Fruit fly (Drosophila melanogaster): Measurements from ENCODE around the gene CG3764.
A peak's percentile ranks its signal among the peaks of the same experiment; 100 is the strongest.

CG3764 gene

DNA sequence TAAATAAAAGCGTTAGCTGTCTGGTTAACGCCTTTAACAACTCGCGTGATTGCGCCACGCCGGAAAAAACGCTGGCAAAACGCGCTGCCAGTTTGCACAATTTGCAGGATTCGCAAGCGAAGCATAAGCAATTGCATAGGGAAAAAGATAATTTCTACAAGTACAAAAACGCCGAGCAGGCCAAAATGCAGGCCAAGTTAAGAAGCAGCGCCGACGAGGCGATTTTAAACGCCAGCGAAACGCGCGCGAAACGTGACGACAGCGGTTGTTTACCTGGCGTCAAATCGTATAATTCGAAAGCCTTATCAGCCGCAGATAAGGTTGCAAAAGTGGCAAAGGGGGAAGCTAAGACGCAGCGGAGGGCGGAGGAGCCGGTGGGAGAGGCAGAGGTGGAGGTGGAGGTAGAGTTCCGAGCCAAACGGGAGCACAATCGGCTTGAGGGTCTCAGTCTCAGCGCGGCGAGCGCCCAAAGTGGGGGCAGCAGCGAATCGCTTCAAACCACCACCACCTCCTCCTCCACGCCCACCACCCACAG, 31.2 kb downstream of the CG3764 start:
- peak; percentile 61 for TF ChIP-seq noc (tag; optimal IDR thresholded peaks at IDR 0.05)

DNA sequence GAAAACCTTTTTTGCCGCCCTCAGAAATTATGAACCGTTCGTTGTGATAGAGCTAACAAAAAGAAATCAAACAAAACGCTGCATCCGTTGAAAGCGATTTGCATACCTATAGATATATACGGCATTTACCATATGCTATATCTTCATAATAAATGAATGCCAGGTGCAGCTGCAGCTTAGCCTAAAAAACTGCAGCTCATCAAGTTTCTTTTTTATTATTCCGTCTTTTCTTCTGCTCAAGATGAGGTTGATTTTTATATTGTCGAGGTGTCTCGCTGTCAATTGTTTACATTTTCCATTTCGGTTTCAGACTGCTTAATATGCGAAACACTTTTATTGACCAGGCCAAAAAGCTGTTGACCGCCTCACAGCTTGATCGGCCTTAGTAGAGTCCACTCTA, 34.0 kb downstream of the CG3764 start:
- TF ChIP-seq noc (tag; optimal IDR thresholded peaks at IDR 0.05) = no peak

DNA sequence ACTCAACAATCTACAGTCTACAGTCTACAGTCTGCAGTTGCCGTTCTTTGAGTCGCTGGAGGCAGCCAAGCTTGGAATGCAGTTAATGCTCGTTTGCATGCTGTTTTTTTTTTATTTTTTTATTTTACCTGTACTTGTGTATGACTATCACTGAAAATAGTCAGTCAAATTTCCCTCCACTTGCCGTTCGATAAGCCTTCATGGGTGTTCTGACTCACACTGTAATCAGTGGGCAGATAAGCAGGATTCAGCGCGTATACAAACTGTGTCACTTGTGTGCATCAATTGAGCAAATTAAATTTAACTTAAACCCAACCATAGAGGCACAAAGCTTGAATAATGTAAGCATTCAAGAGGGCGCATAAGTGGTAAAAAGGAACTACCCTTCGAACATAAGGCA, 35.1 kb downstream of the CG3764 start:
- no peak for TF ChIP-seq noc (tag; optimal IDR thresholded peaks at IDR 0.05)

DNA sequence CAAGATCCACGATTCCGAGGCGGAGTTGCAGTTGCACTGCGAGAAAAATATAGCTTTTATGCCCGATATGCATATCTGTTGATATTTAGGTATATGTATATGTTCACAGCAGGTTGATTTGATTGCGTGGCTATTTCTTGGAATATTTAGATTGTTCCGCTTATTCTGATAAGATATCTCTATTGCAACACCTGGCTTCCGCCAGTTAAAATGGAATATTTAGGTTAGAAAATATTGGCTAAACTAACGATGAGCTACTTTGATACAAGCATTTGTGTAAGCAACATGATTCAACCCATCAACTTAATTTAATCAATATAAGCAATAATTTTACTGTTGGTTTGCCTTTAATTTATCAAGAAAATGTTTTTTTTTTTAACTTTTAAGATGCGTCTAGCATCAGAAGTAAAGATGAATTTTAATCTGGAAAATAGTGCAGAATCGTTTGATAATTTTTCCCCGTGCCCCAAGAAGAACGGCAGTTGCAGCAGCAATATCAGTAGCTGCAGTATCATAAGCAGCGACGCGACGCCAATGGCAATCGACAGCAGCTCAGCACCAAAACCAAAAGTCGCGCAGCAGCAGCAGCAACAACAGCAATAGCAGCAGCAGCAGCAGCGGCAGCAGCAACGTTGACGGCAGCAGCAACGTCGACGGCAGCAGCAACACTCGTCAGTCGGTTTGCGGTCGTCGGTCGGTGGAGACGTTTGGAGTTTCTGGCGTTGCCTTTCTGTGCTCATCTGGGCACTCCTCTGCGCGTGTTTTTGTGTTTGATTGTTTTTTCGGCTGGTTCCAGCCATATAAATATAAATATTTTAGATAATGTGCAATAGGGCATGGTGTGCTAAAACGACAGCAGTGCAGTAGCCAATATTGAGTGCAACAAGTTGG, 36.5 kb downstream of the CG3764 start:
- no peak for TF ChIP-seq noc (tag; optimal IDR thresholded peaks at IDR 0.05)

DNA sequence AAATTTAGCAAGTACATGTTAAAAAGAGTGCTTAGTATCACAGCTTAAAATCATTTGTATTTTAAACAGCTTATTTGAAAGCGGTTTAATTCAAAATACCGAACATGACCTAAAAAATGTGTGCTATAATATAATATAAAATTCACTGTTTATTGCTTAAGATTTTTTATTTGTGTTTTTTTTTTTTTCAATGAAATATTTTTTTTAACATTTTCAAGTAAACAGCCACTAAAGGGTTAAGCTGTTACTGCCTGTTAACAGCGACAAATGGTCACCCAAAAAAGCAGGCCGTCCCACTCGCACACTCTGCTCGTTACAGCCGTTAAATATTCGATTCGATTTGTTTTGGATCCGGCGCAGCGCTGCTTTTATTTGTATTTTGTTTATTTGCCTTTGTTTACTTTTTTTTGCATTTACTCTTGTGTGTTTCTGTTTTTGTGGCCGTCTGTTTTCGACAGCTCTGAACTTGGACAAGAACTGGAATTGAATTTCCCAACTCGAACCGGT, 37.7 kb downstream of the CG3764 start:
- TF ChIP-seq noc (tag; optimal IDR thresholded peaks at IDR 0.05) = no peak

DNA sequence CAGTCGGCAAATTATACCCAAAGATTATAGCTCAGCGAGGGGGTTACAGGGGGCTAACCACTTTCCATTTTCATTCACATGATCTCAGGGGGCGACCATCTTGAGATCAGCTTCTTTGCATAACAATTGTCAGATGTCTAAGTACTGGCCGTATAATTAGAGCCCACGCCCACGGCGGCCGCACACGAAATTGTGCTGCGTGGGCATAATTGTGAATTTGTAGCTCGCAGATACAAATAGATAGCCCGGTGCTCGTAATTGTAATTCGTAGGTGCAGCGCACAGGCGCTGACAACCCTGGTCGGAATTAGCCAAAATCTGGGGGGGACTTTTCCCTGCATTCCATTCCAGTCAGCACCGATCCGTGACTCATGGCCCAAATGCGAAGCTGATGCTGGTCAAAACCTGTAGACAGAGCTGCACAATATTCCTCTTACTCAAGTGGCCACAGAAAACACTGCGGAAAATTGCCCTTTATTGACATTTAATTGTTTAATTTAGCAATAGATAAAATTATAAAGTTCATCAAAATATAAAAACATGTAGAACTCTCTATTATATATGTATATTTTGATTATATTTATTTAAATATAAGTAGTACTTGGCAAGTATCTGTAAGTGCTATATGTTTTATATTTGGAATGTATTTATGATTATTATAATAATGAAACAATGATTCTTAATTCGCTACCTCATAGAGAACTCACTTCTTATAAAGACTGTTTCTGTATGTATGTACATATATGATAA, 40.6 kb downstream of the CG3764 start:
- TF ChIP-seq noc (tag; optimal IDR thresholded peaks at IDR 0.05) = no peak

DNA sequence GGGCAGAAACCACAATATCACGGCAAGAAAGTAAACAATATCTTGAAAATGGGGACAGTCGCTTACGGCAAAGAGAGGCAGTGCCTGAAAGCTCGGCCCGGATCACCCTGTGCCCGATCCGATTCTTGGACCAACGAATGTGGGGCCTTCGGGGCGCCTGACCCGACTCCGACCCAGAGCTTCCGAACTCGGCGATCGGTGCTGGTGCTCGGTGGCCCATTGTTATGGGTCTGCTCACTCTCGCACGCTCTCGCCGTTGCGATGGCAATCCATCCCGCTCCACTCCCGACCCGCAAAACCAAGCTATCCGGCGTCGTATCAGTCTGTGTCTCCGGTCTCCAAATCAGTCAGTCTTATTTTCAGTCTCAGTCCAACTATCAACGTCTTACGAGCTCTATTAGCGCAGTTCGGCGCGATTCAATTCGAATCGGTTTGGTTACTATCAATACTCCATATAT, 42.7 kb downstream of the CG3764 start, which contains the start of gene Exn:
Gene Exn (plus strand): TSS at position 362 of the 458 bp plus-strand sequence.
- peak; percentile 34 for TF ChIP-seq noc (tag; optimal IDR thresholded peaks at IDR 0.05)

DNA sequence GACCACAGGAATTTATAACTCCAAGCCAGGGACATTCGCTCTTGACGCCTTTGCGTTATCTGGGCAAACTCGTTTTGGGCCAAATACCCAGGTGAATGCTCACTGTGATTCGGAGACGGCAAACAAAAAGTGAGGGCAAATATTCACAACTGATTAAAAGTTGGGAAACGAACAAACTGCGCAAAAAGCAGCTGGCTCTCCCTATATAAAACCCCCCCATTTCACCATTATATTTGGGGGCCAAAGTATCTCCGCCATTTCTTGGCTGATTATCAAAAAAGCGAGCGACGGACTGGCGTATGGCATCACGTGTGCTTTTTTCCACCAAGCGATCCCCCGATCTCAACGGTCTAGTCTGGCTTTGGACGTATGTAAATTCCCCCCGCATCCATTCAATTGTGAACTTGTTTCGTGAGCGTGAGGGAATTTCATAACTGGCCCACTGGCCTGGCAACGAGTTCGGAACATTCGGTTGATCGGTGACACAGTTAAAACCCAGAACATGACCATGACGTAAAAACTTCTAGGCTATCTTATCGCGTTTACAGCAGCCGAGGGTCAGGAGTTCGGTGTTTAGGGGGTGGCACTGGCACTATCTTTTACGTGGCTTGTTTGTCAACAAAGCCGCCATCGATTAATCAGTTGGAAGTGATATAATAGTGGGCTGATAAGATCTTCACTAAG, 53.8 kb downstream of the CG3764 start:
- TF ChIP-seq noc (tag; optimal IDR thresholded peaks at IDR 0.05) = peak; percentile 59

DNA sequence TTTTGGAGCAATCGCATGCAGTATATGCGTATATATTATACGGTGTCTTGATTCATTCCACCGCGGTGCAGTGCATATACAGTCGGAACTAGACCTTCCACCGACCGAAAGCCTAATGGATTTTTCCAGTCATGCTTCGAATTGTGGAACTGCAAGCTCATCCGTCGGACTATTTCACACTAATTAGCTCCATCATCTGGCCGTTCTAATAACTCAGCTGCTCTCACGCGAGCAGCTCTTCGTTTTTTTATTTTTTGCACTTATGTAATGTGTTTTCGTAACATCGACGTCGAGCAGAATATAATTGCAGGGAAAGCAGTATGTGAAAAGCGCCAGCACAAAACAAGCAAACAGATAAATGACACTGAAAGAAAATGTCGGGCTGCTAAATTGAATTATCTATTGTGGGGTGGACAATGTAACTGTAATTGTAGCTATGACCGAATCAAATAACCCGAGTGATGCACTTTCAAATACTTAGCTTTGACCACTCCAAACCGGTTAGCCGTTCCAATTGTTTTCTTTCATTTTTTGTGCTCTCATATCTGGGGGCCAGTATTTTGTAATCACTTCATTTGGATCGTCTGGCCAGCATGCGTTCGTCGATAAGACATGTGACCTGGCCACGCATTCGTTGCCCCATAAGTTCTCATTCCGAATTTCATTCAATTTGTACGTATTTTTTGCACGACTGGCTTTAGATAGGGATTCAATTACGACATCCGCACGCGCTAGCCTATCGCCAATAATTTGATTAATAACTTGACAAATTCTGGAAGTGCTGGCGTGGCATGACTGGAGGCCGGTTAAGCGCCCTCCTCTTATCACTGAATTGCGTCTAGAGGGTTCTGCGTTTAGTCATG, 54.6 kb downstream of the CG3764 start, which contains the start of gene Cpr73D:
Gene Cpr73D (minus strand): TSS at position 156 of the 863 bp plus-strand sequence.
- no peak for TF ChIP-seq noc (tag; optimal IDR thresholded peaks at IDR 0.05)

DNA sequence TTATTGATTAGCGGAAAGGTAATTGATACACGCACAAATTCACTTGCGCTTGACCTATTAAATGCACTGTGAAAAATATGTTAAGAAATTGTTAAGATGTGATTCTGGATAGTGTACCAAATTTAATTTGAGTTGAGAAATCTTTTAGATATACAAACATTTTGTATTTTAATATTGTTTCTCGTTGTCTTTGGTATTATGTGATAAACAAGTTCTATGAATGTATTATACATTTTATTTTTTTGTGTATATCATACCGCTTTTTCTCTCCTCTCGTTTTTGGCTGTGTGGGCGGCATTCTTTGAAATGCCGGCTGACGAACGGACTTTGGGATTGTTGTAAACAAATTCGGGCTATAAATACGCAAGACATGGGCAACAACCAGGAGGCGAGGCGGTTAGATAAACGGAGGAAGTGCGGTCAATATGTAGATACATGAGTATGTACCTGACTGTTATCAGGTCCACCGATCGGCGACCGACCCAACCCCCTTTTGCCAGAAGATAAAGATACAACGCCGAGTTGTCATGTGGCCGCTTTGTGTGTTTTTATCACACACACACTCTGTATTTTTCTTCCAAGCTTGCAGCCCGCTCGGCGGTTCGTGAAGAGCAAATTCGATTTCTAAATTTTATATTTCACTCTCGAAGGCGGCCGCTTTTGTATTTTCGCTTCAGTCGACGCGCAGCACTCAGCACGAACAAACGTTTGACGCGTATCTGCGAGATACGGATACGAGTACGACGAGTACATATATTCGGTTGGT, 55.4 kb downstream of the CG3764 start:
- TF ChIP-seq noc (tag; optimal IDR thresholded peaks at IDR 0.05) = peak; percentile 70

DNA sequence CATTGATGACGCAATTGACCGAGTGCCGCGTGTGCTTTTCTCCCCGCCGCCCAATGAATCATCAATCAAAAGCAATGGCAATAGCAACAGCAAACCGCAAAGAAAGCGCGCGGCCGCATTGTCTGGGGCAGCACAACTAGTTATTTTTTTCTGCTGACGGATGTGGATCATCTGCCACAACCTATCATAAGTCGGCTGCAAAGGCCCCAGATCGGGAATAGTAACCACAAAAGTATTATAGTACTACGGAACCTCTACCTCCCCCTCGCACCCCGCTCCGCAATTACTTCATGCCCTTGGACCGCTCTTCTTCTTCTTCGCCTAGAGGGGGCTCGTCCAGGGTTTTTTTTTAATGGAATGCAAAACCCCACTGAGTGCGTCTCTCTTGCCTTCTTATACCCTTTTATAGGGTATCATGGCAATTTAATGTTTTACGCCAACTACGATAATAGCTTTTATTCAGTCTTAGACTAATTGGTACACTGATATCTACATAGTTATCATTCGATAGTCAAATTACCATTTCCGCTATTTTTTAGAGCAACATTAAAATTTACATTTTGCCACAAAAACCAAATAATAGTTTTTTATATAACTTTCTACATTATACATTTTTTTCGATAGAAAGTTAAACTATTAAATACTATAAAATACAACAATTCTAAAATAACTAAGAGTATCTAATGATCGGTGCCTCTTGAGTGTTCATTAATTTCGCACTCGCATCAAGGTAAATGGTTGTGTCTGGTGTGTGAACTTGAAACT, 56.2 kb downstream of the CG3764 start:
- no peak for TF ChIP-seq noc (tag; optimal IDR thresholded peaks at IDR 0.05)

DNA sequence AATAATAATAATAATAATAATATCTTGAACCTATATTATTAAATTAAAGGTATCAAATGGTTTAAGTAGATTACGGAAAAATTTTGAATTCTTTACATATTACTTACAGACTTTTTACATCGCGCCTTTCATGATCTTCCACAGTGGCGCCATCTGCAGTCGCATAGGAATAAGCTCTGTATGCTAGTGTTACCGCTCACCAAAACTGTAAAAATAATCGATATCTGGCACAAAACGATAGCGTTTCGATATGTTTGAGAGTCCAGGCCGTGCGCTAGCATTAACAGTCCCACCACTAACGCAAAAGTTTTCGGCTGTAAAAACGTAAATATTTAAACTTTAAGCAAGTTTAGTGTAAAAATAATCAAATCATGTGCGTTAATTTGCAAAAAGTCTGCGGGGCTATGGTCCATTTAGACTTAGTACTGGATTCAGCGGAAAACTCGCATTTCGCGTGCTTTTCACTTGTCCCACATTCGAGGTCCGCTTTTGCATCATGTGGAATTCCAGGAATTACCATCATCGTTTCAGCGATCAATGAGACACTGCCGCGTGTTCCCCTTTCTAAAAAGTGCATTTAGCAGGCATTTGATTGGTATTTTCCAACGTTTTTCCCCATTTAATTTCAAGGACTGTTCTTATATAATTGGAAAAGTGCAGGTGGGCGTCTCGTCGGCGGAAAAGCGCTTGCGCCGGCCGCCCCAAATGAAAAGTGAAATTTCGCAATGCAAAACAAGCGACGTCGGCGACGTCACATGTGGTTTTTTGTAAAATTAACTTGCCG, 57.0 kb downstream of the CG3764 start:
- TF ChIP-seq noc (tag; optimal IDR thresholded peaks at IDR 0.05) = no peak

Data from whole organism, larva.